Fruit fly (Drosophila melanogaster) whole organism, prepupa: ENCODE results near the gene CG9316.

Experiments used
- CG10631 ChIP-seq: fragments of 200-800 bp; sonication (Bioruptor generic); optimal IDR thresholded peaks from 2 replicates; lab custom pipeline; 2016; ENCODE audit warnings: missing biosample characterization, missing genetic modification characterization
- CG11294 ChIP-seq: fragments of 200-800 bp; sonication (Bioruptor generic); IDR thresholded peaks from 2 replicates; pipeline ENCODE4 v1.3.6; 2022; ENCODE audit warnings: missing biosample characterization, missing genetic modification characterization
- CG11762 ChIP-seq: fragments of 200-800 bp; sonication (Bioruptor generic); optimal IDR thresholded peaks from 3 replicates; lab custom pipeline; 2016; ENCODE audit warnings: missing biosample characterization, missing genetic modification characterization; ENCODE audit not compliant: insufficient read depth
- CG15336 ChIP-seq: fragments of 200-800 bp; sonication (Bioruptor generic); IDR thresholded peaks from 2 replicates; pipeline ENCODE4 v1.3.6; 2022; ENCODE audit warnings: missing biosample characterization, missing genetic modification characterization
- CG16779 ChIP-seq: fragments of 200-800 bp; sonication (Bioruptor generic); optimal IDR thresholded peaks from 3 replicates; lab custom pipeline; 2017; ENCODE audit warnings: missing biosample characterization, mild to moderate bottlenecking, missing genetic modification characterization
- CG31627 ChIP-seq: fragments of 200-800 bp; sonication (Bioruptor generic); optimal IDR thresholded peaks from 3 replicates; lab custom pipeline; 2016; ENCODE audit warnings: missing biosample characterization, missing genetic modification characterization
- CG32006 ChIP-seq: fragments of 200-800 bp; sonication (Bioruptor generic); optimal IDR thresholded peaks from 3 replicates; lab custom pipeline; 2017; ENCODE audit warnings: missing biosample characterization, mild to moderate bottlenecking, missing genetic modification characterization
- CG34406 ChIP-seq: fragments of 200-800 bp; sonication (Bioruptor generic); optimal IDR thresholded peaks from 3 replicates; lab custom pipeline; 2016; ENCODE audit warnings: missing biosample characterization, missing genetic modification characterization
- CG3919 ChIP-seq: fragments of 200-800 bp; sonication (Bioruptor generic); optimal IDR thresholded peaks from 3 replicates; lab custom pipeline; 2016; ENCODE audit warnings: missing biosample characterization, missing genetic modification characterization
- CG4318 ChIP-seq: fragments of 200-800 bp; sonication (Bioruptor generic); optimal IDR thresholded peaks from 3 replicates; lab custom pipeline; 2017; ENCODE audit warnings: missing biosample characterization, mild to moderate bottlenecking, missing genetic modification characterization
- CG6163 ChIP-seq: fragments of 200-800 bp; sonication (Bioruptor generic); IDR thresholded peaks from 3 replicates; pipeline ENCODE4 v1.3.6; 2022; ENCODE audit warnings: missing biosample characterization, missing genetic modification characterization
- CG6276 ChIP-seq: fragments of 200-800 bp; sonication (Bioruptor generic); optimal IDR thresholded peaks from 2 replicates; lab custom pipeline; 2017; ENCODE audit warnings: missing biosample characterization, mild to moderate bottlenecking, missing genetic modification characterization
- CG6792 ChIP-seq: fragments of 200-800 bp; sonication (Bioruptor generic); optimal IDR thresholded peaks from 3 replicates; lab custom pipeline; 2016; ENCODE audit warnings: missing biosample characterization, missing genetic modification characterization
- CG8119 ChIP-seq: fragments of 200-800 bp; sonication (Bioruptor generic); IDR thresholded peaks from 3 replicates; pipeline ENCODE4 v1.3.6; 2022; ENCODE audit warnings: missing biosample characterization, missing genetic modification characterization
- CG8632 ChIP-seq: fragments of 200-800 bp; sonication (Bioruptor generic); optimal IDR thresholded peaks from 3 replicates; lab custom pipeline; 2016; ENCODE audit warnings: missing biosample characterization, missing genetic modification characterization
- CG9139 ChIP-seq: fragments of 200-800 bp; sonication (Bioruptor generic); optimal IDR thresholded peaks from 3 replicates; lab custom pipeline; 2017; ENCODE audit warnings: missing biosample characterization, mild to moderate bottlenecking, missing genetic modification characterization
- Eip75B ChIP-seq: fragments of 200-800 bp; sonication (Bioruptor generic); optimal IDR thresholded peaks from 3 replicates; lab custom pipeline; 2016; ENCODE audit warnings: missing biosample characterization, missing genetic modification characterization
- Eip78C ChIP-seq: fragments of 200-800 bp; sonication (Bioruptor generic); peaks from one replicate; lab custom pipeline; 2016; ENCODE audit warnings: missing biosample characterization, missing genetic modification characterization
- Ets21C ChIP-seq: fragments of 200-800 bp; sonication (Bioruptor generic); optimal IDR thresholded peaks from 3 replicates; lab custom pipeline; 2016; ENCODE audit warnings: missing biosample characterization, missing genetic modification characterization
- Hr38 ChIP-seq: sonication (Bioruptor generic); optimal IDR thresholded peaks from 2 replicates; lab custom pipeline; 2016; ENCODE audit warnings: missing biosample characterization, missing genetic modification characterization
- Hr39 ChIP-seq: fragments of 200-800 bp; sonication (Bioruptor generic); optimal IDR thresholded peaks from 2 replicates; lab custom pipeline; 2016; ENCODE audit warnings: missing biosample characterization, missing genetic modification characterization
- Hr4 ChIP-seq: fragments of 200-800 bp; sonication (Bioruptor generic); optimal IDR thresholded peaks from 3 replicates; lab custom pipeline; 2016; ENCODE audit warnings: missing biosample characterization, missing genetic modification characterization
- Lpt ChIP-seq: fragments of 200-800 bp; sonication (Bioruptor generic); optimal IDR thresholded peaks from 3 replicates; lab custom pipeline; 2016; ENCODE audit warnings: missing biosample characterization, missing genetic modification characterization
- Met ChIP-seq: fragments of 200-800 bp; sonication (Bioruptor generic); optimal IDR thresholded peaks from 3 replicates; lab custom pipeline; 2016; ENCODE audit warnings: missing biosample characterization, missing genetic modification characterization
- OdsH ChIP-seq: fragments of 200-800 bp; sonication (Bioruptor generic); optimal IDR thresholded peaks from 3 replicates; lab custom pipeline; 2016; ENCODE audit warnings: missing biosample characterization, missing genetic modification characterization
- Sox102F ChIP-seq: fragments of 200-800 bp; sonication (Bioruptor generic); optimal IDR thresholded peaks from 2 replicates; lab custom pipeline; 2016; ENCODE audit warnings: missing biosample characterization, mild to moderate bottlenecking, missing genetic modification characterization
- Sox14 ChIP-seq: fragments of 200-800 bp; sonication (Bioruptor generic); optimal IDR thresholded peaks from 3 replicates; lab custom pipeline; 2016; ENCODE audit warnings: missing biosample characterization, missing genetic modification characterization
- Sox15 ChIP-seq: fragments of 200-800 bp; sonication (Bioruptor generic); optimal IDR thresholded peaks from 3 replicates; lab custom pipeline; 2016; ENCODE audit warnings: missing biosample characterization, missing genetic modification characterization
- achi ChIP-seq: fragments of 200-800 bp; sonication (Bioruptor generic); optimal IDR thresholded peaks from 3 replicates; lab custom pipeline; 2016; ENCODE audit warnings: missing biosample characterization, missing genetic modification characterization
- acj6 ChIP-seq: fragments of 200-800 bp; sonication (Bioruptor generic); optimal IDR thresholded peaks from 3 replicates; lab custom pipeline; 2016; ENCODE audit warnings: missing biosample characterization, missing genetic modification characterization
- cyc ChIP-seq: fragments of 200-800 bp; sonication (Bioruptor generic); optimal IDR thresholded peaks from 3 replicates; lab custom pipeline; 2016; ENCODE audit warnings: missing biosample characterization, missing genetic modification characterization
- dac ChIP-seq: fragments of 200-800 bp; sonication (Bioruptor generic); optimal IDR thresholded peaks from 2 replicates; lab custom pipeline; 2017; ENCODE audit warnings: missing biosample characterization, mild to moderate bottlenecking, missing genetic modification characterization
- dsx ChIP-seq: fragments of 200-800 bp; optimal IDR thresholded peaks from 3 replicates; lab custom pipeline; 2019; ENCODE audit warnings: missing biosample characterization, mild to moderate bottlenecking, missing genetic modification characterization, moderate library complexity; ENCODE audit not compliant: poor library complexity, severe bottlenecking
- eg ChIP-seq: fragments of 200-800 bp; sonication (Bioruptor generic); IDR thresholded peaks from 3 replicates; pipeline ENCODE4 v1.3.6; 2022; ENCODE audit warnings: missing biosample characterization, missing genetic modification characterization
- fd59A ChIP-seq: fragments of 200-800 bp; sonication (Bioruptor generic); optimal IDR thresholded peaks from 2 replicates; lab custom pipeline; 2017; ENCODE audit warnings: missing biosample characterization, mild to moderate bottlenecking, missing genetic modification characterization, missing genetic modification reagents
- fkh ChIP-seq: fragments of 200-800 bp; sonication (Bioruptor generic); optimal IDR thresholded peaks from 3 replicates; lab custom pipeline; 2017; ENCODE audit warnings: missing biosample characterization, mild to moderate bottlenecking, missing genetic modification characterization, moderate library complexity
- net ChIP-seq: fragments of 200-800 bp; sonication (Bioruptor generic); optimal IDR thresholded peaks from 3 replicates; lab custom pipeline; 2016; ENCODE audit warnings: missing biosample characterization, missing genetic modification characterization
- pdm3 ChIP-seq: fragments of 200-800 bp; sonication (Bioruptor generic); optimal IDR thresholded peaks from 3 replicates; lab custom pipeline; 2016; ENCODE audit warnings: missing biosample characterization, missing genetic modification characterization
- svp ChIP-seq: fragments of 200-800 bp; sonication (Bioruptor generic); peaks from one replicate; lab custom pipeline; 2016; ENCODE audit warnings: missing biosample characterization, missing genetic modification characterization
- topi ChIP-seq: fragments of 200-800 bp; sonication (Bioruptor generic); optimal IDR thresholded peaks from 3 replicates; lab custom pipeline; 2016; ENCODE audit warnings: missing biosample characterization, missing genetic modification characterization

The CG9316 gene

DNA sequence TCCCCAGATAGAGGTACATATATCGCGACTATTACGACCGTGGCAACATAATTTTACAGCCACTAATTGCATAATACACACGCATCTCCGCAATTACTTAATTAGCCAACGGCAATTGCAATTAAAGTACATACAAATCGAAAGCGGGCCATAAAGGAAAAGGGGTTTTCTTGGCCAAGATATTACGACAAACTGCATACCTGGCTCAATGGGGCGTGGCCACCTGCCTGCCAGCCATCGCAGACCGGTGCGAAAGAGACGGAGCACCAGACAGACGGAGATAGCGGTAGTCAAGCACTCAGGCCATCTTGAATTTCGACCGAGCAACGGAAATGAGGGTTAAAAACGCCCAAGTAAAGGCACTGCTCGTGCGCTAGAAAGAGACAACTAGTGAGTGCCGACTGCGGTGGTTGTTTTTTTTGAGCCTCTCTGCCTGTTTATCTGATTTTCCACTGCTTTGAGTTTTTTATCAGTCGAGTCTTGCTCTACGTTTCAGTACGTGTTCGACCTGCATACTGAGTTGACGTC is 44.0 kb upstream of the CG9316 start, which contains the start of gene cad (continued):
- TF ChIP-seq CG32006 (GFP tag; lab: Kevin White, UChicago), result no peak
- TF ChIP-seq CG34406 (GFP tag; lab: Kevin White, UChicago), result peak; percentile 66
- TF ChIP-seq fd59A (GFP tag; lab: Kevin White, UChicago), result no peak
- TF ChIP-seq dsx (GFP tag; lab: Kevin White, UChicago), result no peak
- TF ChIP-seq CG8632, result peak; percentile 35
- peak; percentile 23 for TF ChIP-seq CG16779 (tag; lab: Kevin White, UChicago)
- peak; percentile 41 for TF ChIP-seq CG6792 (GFP tag; lab: Kevin White, UChicago)
- TF ChIP-seq Sox102F (GFP tag; lab: Kevin White, UChicago), result peak; percentile 28
- TF ChIP-seq topi (GFP tag; lab: Kevin White, UChicago), result no peak
- peak; percentile 51 for TF ChIP-seq CG9139
- peak; percentile 22 for TF ChIP-seq pdm3 (GFP tag; lab: Kevin White, UChicago)
- peak; percentile 19 for TF ChIP-seq OdsH (GFP tag; lab: Kevin White, UChicago)
- TF ChIP-seq Lpt (GFP tag; lab: Kevin White, UChicago), result no peak
- TF ChIP-seq Sox14 (GFP tag; lab: Kevin White, UChicago), result peak; percentile 14
- no peak for TF ChIP-seq Ets21C (GFP tag; lab: Kevin White, UChicago)
- TF ChIP-seq CG15336 (GFP tag; lab: Robert Waterston, UW), result no peak
- TF ChIP-seq Eip75B (GFP tag; lab: Kevin White, UChicago), result no peak
- TF ChIP-seq cyc (GFP tag; lab: Kevin White, UChicago), result peak; percentile 37
- TF ChIP-seq net (GFP tag; lab: Kevin White, UChicago), result peak; percentile 25
- TF ChIP-seq acj6 (GFP tag; lab: Kevin White, UChicago), result peak; percentile 42
- TF ChIP-seq CG31627 (GFP tag; lab: Kevin White, UChicago), result peak; percentile 14
- peak; percentile 72 for TF ChIP-seq CG3919 (GFP tag; lab: Kevin White, UChicago)
- peak; percentile 57; the same call in 1 of the 3 replicates for TF ChIP-seq eg (GFP tag; lab: Robert Waterston, UW)
- TF ChIP-seq CG10631 (GFP tag; lab: Kevin White, UChicago), result no peak
- TF ChIP-seq dac (GFP tag; lab: Kevin White, UChicago), result no peak
- no peak for TF ChIP-seq svp (GFP tag; lab: Kevin White, UChicago)
- peak; percentile 36 for TF ChIP-seq achi (GFP tag; lab: Kevin White, UChicago)

DNA sequence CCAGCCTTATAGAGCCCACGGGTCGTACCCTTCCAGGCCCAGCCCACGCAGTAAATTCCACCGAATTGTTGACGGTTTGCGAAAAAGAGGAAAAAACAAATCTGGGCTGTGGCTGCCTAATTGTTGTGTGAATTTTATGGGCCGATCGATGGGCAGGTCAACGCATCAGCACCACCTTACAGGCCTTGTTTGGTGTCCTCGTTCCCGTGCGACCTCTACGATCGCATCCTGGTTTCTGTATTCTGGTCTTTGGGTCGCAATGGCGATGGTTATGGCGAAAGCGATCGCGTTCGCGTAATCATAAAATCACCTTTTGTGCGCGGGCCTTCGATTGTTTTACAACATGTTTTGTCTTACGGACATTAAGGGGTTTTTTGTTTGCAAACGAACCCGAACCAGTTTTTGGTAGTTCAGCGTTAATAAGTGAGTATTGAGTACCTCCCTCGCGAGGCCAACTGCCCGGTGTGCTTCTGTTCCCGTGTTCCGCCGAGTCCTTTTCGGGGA is 42.3 kb upstream of the CG9316 start:
- TF ChIP-seq CG4318 (GFP tag; lab: Kevin White, UChicago), result no peak
- no peak for TF ChIP-seq topi (GFP tag; lab: Kevin White, UChicago)
- no peak for TF ChIP-seq CG6276
- no peak for TF ChIP-seq CG6792 (GFP tag; lab: Kevin White, UChicago)
- TF ChIP-seq CG11294 (GFP tag; lab: Robert Waterston, UW), result no peak
- TF ChIP-seq Hr38 (GFP tag; lab: Kevin White, UChicago), result no peak
- no peak for TF ChIP-seq Sox102F (GFP tag; lab: Kevin White, UChicago)
- no peak for TF ChIP-seq Lpt (GFP tag; lab: Kevin White, UChicago)
- TF ChIP-seq fkh, result no peak
- no peak for TF ChIP-seq Eip78C (GFP tag; lab: Kevin White, UChicago)
- no peak for TF ChIP-seq dsx (GFP tag; lab: Kevin White, UChicago)
- no peak for TF ChIP-seq Hr39 (GFP tag; lab: Kevin White, UChicago)
- no peak for TF ChIP-seq svp (GFP tag; lab: Kevin White, UChicago)
- no peak for TF ChIP-seq CG6163 (GFP tag; lab: Robert Waterston, UW)
- TF ChIP-seq Sox15 (GFP tag; lab: Kevin White, UChicago), result no peak

DNA sequence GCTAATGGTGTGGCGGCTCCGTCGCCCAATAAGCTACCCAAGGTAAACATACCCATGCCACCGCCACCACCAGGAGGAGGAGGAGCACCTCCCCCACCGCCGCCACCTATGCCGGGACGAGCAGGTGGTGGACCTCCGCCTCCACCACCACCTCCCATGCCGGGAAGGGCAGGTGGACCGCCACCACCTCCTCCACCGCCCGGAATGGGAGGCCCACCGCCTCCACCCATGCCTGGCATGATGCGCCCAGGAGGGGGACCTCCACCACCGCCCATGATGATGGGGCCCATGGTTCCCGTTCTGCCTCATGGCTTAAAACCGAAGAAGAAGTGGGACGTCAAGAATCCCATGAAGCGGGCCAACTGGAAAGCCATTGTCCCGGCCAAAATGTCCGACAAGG is 38.3 kb upstream of the CG9316 start:
- TF ChIP-seq CG16779 (tag; lab: Kevin White, UChicago) (no peak), acj6 (GFP tag; lab: Kevin White, UChicago) (no peak), Eip78C (GFP tag; lab: Kevin White, UChicago) (no peak), CG6163 (GFP tag; lab: Robert Waterston, UW) (no peak), Met (no peak), CG11762 (GFP tag; lab: Kevin White, UChicago) (no peak), Hr4 (GFP tag; lab: Kevin White, UChicago) (no peak), CG8119 (GFP tag; lab: Robert Waterston, UW) (no peak), Lpt (GFP tag; lab: Kevin White, UChicago) (no peak)
